Worm (Caenorhabditis elegans): ENCODE results near the gene clc-4.

DNA sequence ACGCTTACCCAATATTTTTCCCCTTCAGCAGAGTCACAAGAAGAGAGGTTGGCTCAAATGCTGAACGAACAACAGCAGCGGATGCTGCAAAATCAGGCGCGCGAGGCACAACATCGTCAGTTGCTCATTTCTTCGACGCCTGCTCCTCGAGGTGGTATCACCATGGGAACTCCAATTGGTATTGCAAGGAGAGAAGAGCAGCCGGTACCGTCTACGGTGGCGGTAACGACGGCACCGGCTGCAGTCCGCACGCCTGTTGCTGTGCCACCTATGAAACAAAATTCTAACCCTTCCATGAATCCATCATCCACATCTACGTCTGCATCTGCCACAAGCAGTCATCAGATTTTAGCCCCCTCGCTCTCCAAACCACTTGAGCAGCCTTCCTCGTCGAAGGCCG, 8.9 kb downstream of the clc-4 start:
- TF ChIP-seq dve-1 (tag; optimal IDR thresholded peaks at IDR 0.05) (no peak), ceh-9 (tag; optimal IDR thresholded peaks at IDR 0.05) (no peak), fkh-10 (GFP tag; optimal IDR thresholded peaks at IDR 0.05) (no peak), ceh-31 (tag; optimal IDR thresholded peaks at IDR 0.05) (no peak), syd-9 (tag; optimal IDR thresholded peaks at IDR 0.05) (no peak), dmd-4 (tag; optimal IDR thresholded peaks at IDR 0.05; ENCODE audit: borderline replicate concordance) (no peak), C38D4.7 (GFP tag; optimal IDR thresholded peaks at IDR 0.05) (no peak), ahr-1 (tag; optimal IDR thresholded peaks at IDR 0.05) (no peak), nhr-11 (tag; optimal IDR thresholded peaks at IDR 0.05) (no peak), lim-6 (tag; optimal IDR thresholded peaks at IDR 0.05) (no peak), elt-4 (tag; optimal IDR thresholded peaks at IDR 0.05) (no peak), unc-55 (GFP tag; optimal IDR thresholded peaks at IDR 0.05) (no peak), tbx-7 (tag; optimal IDR thresholded peaks at IDR 0.05) (no peak)

Measured in whole organism, late embryonic.